Fruit fly (Drosophila melanogaster) whole organism, embryonic: ENCODE measurements around the gene CG13409.

Experiments
- CG11456 ChIP-seq: fragments of 200-800 bp; sonication (Bioruptor generic); IDR thresholded peaks from 3 replicates; pipeline ENCODE4 v1.3.6; 2022; ENCODE audit warnings: missing biosample characterization, missing genetic modification characterization
- CG11696 ChIP-seq: fragments of 200-800 bp; sonication (Bioruptor generic); IDR thresholded peaks from 2 replicates; pipeline ENCODE4 v1.3.6; 2022; ENCODE audit warnings: missing biosample characterization, missing genetic modification characterization
- CG12744 ChIP-seq: fragments of 200-800 bp; sonication (Bioruptor generic); optimal IDR thresholded peaks from 2 replicates; lab custom pipeline; 2016; ENCODE audit warnings: missing biosample characterization, missing genetic modification characterization
- CG12769 ChIP-seq: fragments of 200-800 bp; sonication (Bioruptor generic); optimal IDR thresholded peaks from 2 replicates; lab custom pipeline; 2019; ENCODE audit warnings: missing biosample characterization, mild to moderate bottlenecking, missing genetic modification characterization, moderate library complexity
- CG13894 ChIP-seq: fragments of 200-800 bp; sonication (Bioruptor generic); optimal IDR thresholded peaks from 3 replicates; lab custom pipeline; 2018; ENCODE audit warnings: missing biosample characterization, mild to moderate bottlenecking, missing genetic modification characterization, moderate library complexity
- CG14965 ChIP-seq: fragments of 200-800 bp; sonication (Bioruptor generic); optimal IDR thresholded peaks from 2 replicates; lab custom pipeline; 2016; ENCODE audit warnings: missing biosample characterization, missing genetic modification characterization, borderline replicate concordance
- CG15479 ChIP-seq: fragments of 200-800 bp; sonication (Bioruptor generic); optimal IDR thresholded peaks from 3 replicates; lab custom pipeline; 2019; ENCODE audit warnings: missing biosample characterization, mild to moderate bottlenecking, missing genetic modification characterization, moderate library complexity
- CG1603 ChIP-seq: fragments of 200-800 bp; sonication (Bioruptor generic); optimal IDR thresholded peaks from 2 replicates; lab custom pipeline; 2019; ENCODE audit warnings: missing biosample characterization, mild to moderate bottlenecking, missing genetic modification characterization, moderate library complexity
- CG16813 ChIP-seq: fragments of 200-800 bp; sonication (Bioruptor generic); IDR thresholded peaks from 3 replicates; pipeline ENCODE4 v1.3.6; 2022; ENCODE audit warnings: missing biosample characterization, missing genetic modification characterization; ENCODE audit not compliant: partially characterized antibody
- CG17385 ChIP-seq: fragments of 200-800 bp; sonication (Bioruptor generic); optimal IDR thresholded peaks from 3 replicates; lab custom pipeline; 2018; ENCODE audit warnings: missing biosample characterization, mild to moderate bottlenecking, missing genetic modification characterization
- CG17568 ChIP-seq: fragments of 200-800 bp; sonication (Bioruptor generic); optimal IDR thresholded peaks from 2 replicates; lab custom pipeline; 2018; ENCODE audit warnings: missing biosample characterization, mild to moderate bottlenecking, missing genetic modification characterization, moderate library complexity
- CG1792 ChIP-seq: fragments of 200-800 bp; sonication (Bioruptor generic); optimal IDR thresholded peaks from 2 replicates; lab custom pipeline; 2016; ENCODE audit warnings: missing biosample characterization, missing genetic modification characterization
- CG4424 ChIP-seq: fragments of 200-800 bp; sonication (Bioruptor generic); optimal IDR thresholded peaks from 3 replicates; lab custom pipeline; 2016; ENCODE audit warnings: missing biosample characterization, missing genetic modification characterization
- CG4730 ChIP-seq: fragments of 200-800 bp; sonication (Bioruptor generic); IDR thresholded peaks from 2 replicates; pipeline ENCODE4 v1.3.6; 2022; ENCODE audit warnings: missing biosample characterization, missing genetic modification characterization
- CG6272 ChIP-seq: fragments of 200-800 bp; sonication (Bioruptor generic); IDR thresholded peaks from 2 replicates; pipeline ENCODE4 v1.3.6; 2022; ENCODE audit warnings: missing biosample characterization, missing genetic modification characterization
- CG7271 ChIP-seq: fragments of 200-800 bp; sonication (Bioruptor generic); optimal IDR thresholded peaks from 2 replicates; lab custom pipeline; 2018; ENCODE audit warnings: missing biosample characterization, mild to moderate bottlenecking, missing genetic modification characterization, moderate library complexity
- CG9437 ChIP-seq: fragments of 200-800 bp; sonication (Bioruptor generic); optimal IDR thresholded peaks from 2 replicates; lab custom pipeline; 2018; ENCODE audit warnings: missing biosample characterization, mild to moderate bottlenecking, missing genetic modification characterization
- CTCF ChIP-seq: fragments of 200-800 bp; sonication (Bioruptor generic); optimal IDR thresholded peaks from 2 replicates; lab custom pipeline; 2017; ENCODE audit warnings: missing biosample characterization, mild to moderate bottlenecking, missing genetic modification characterization, moderate library complexity
- Deaf1 ChIP-seq: fragments of 200-800 bp; optimal IDR thresholded peaks from 3 replicates; lab custom pipeline; 2019; ENCODE audit warnings: missing biosample characterization, mild to moderate bottlenecking, missing genetic modification characterization, moderate library complexity
- E2f2 ChIP-seq: fragments of 200-800 bp; sonication (Bioruptor generic); IDR thresholded peaks from 2 replicates; pipeline ENCODE4 v1.3.6; 2022; ENCODE audit warnings: missing biosample characterization, missing genetic modification characterization
- Ets65A ChIP-seq: fragments of 200-800 bp; sonication (Bioruptor generic); peaks from one replicate; lab custom pipeline; 2016; ENCODE audit warnings: missing biosample characterization, missing genetic modification characterization
- Fer3 ChIP-seq: fragments of 200-800 bp; sonication (Bioruptor generic); optimal IDR thresholded peaks from 2 replicates; lab custom pipeline; 2018; ENCODE audit warnings: missing biosample characterization, mild to moderate bottlenecking, missing genetic modification characterization, moderate library complexity
- H15 ChIP-seq: fragments of 200-800 bp; sonication (Bioruptor generic); IDR thresholded peaks from 3 replicates; pipeline ENCODE4 v1.3.6; 2022; ENCODE audit warnings: missing biosample characterization, missing genetic modification characterization
- HLH4C ChIP-seq: fragments of 200-800 bp; sonication (Bioruptor generic); IDR thresholded peaks from 3 replicates; pipeline ENCODE4 v1.3.6; 2022; ENCODE audit warnings: missing biosample characterization, missing genetic modification characterization; ENCODE audit not compliant: partially characterized antibody
- HmgD ChIP-seq: fragments of 200-800 bp; sonication (Bioruptor generic); optimal IDR thresholded peaks from 3 replicates; lab custom pipeline; 2016; ENCODE audit warnings: missing biosample characterization, missing genetic modification characterization
- Hmx ChIP-seq: fragments of 200-800 bp; sonication (Bioruptor generic); optimal IDR thresholded peaks from 2 replicates; lab custom pipeline; 2016; ENCODE audit warnings: missing biosample characterization, missing genetic modification characterization
- Hr3 ChIP-seq: fragments of 200-800 bp; sonication (Bioruptor generic); optimal IDR thresholded peaks from 3 replicates; lab custom pipeline; 2016; ENCODE audit warnings: missing biosample characterization, missing genetic modification characterization
- Hsf ChIP-seq: fragments of 200-800 bp; sonication (Bioruptor generic); optimal IDR thresholded peaks from 3 replicates; lab custom pipeline; 2016; ENCODE audit warnings: missing biosample characterization, missing genetic modification characterization
- MBD-R2 ChIP-seq: fragments of 200-800 bp; sonication (Bioruptor generic); IDR thresholded peaks from 2 replicates; pipeline ENCODE4 v1.3.6; 2022; ENCODE audit warnings: missing biosample characterization, missing genetic modification characterization
- Mad ChIP-seq: fragments of 200-800 bp; sonication (Bioruptor generic); optimal IDR thresholded peaks from 2 replicates; lab custom pipeline; 2016; ENCODE audit warnings: missing biosample characterization, missing genetic modification characterization
- Max ChIP-seq: fragments of 200-800 bp; sonication (Bioruptor generic); optimal IDR thresholded peaks from 2 replicates; lab custom pipeline; 2016; ENCODE audit warnings: missing biosample characterization, mild to moderate bottlenecking, missing genetic modification characterization
- Nf-YC ChIP-seq: fragments of 200-800 bp; optimal IDR thresholded peaks from 3 replicates; lab custom pipeline; 2019; ENCODE audit warnings: missing biosample characterization, mild to moderate bottlenecking, missing genetic modification characterization, moderate library complexity
- Scr ChIP-seq: fragments of 200-800 bp; sonication (Bioruptor generic); IDR thresholded peaks from 2 replicates; pipeline ENCODE4 v1.3.6; 2022; ENCODE audit warnings: missing biosample characterization, missing genetic modification characterization; ENCODE audit not compliant: partially characterized antibody
- ato ChIP-seq: fragments of 200-800 bp; sonication (Bioruptor generic); IDR thresholded peaks from 2 replicates; pipeline ENCODE4 v1.3.6; 2022; ENCODE audit warnings: missing biosample characterization, missing genetic modification characterization; ENCODE audit not compliant: partially characterized antibody
- az2 ChIP-seq: fragments of 200-800 bp; sonication (Bioruptor generic); optimal IDR thresholded peaks from 3 replicates; lab custom pipeline; 2016; ENCODE audit warnings: missing biosample characterization, missing genetic modification characterization
- bsh ChIP-seq, 2 experiments: fragments of 200-800 bp; sonication (Bioruptor generic); optimal IDR thresholded peaks; 2 replicates each; lab custom pipeline; 2017 to 2018; ENCODE audit warnings: mild to moderate bottlenecking in 2 of 2, missing biosample characterization in 2 of 2, missing genetic modification characterization in 2 of 2, moderate library complexity in 1 of 2
- da ChIP-seq: fragments of 200-800 bp; sonication (Bioruptor generic); optimal IDR thresholded peaks from 2 replicates; lab custom pipeline; 2016; ENCODE audit warnings: missing biosample characterization, missing genetic modification characterization
- exex ChIP-seq: fragments of 200-800 bp; sonication (Bioruptor generic); optimal IDR thresholded peaks from 4 replicates; lab custom pipeline; 2018; ENCODE audit warnings: missing biosample characterization, mild to moderate bottlenecking, missing genetic modification characterization, moderate library complexity
- gem ChIP-seq: fragments of 200-800 bp; sonication (Bioruptor generic); optimal IDR thresholded peaks from 2 replicates; lab custom pipeline; 2019; ENCODE audit warnings: missing biosample characterization, mild to moderate bottlenecking, missing genetic modification characterization, moderate library complexity
- grau ChIP-seq: fragments of 200-800 bp; optimal IDR thresholded peaks from 3 replicates; lab custom pipeline; 2019; ENCODE audit warnings: missing biosample characterization, mild to moderate bottlenecking, missing genetic modification characterization, moderate library complexity
- gro ChIP-seq: fragments of 200-800 bp; sonication (Bioruptor generic); optimal IDR thresholded peaks from 2 replicates; lab custom pipeline; 2016; ENCODE audit warnings: missing biosample characterization, missing genetic modification characterization
- insv ChIP-seq, 2 experiments: fragments of 200-800 bp; sonication (Bioruptor generic); optimal IDR thresholded peaks; 3 replicates each; lab custom pipeline; 2016 to 2018; ENCODE audit warnings: missing biosample characterization in 2 of 2, missing genetic modification characterization in 2 of 2
- psq ChIP-seq: fragments of 200-800 bp; sonication (Bioruptor generic); optimal IDR thresholded peaks from 2 replicates; lab custom pipeline; 2017; ENCODE audit warnings: missing biosample characterization, missing genetic modification characterization
- row ChIP-seq: fragments of 200-800 bp; sonication (Bioruptor generic); IDR thresholded peaks from 3 replicates; pipeline ENCODE4 v1.3.6; 2022; ENCODE audit warnings: missing biosample characterization, missing genetic modification characterization
- slp2 ChIP-seq: fragments of 200-800 bp; sonication (Bioruptor generic); optimal IDR thresholded peaks from 2 replicates; lab custom pipeline; 2016; ENCODE audit warnings: missing biosample characterization, missing genetic modification characterization
- ssp ChIP-seq: fragments of 200-800 bp; sonication (Bioruptor generic); IDR thresholded peaks from 2 replicates; pipeline ENCODE4 v1.3.6; 2022; ENCODE audit warnings: missing biosample characterization, missing genetic modification characterization
- sug ChIP-seq: fragments of 200-800 bp; optimal IDR thresholded peaks from 2 replicates; lab custom pipeline; 2019; ENCODE audit warnings: missing biosample characterization, mild to moderate bottlenecking, missing genetic modification characterization, moderate library complexity
- trem ChIP-seq: fragments of 200-800 bp; optimal IDR thresholded peaks from 3 replicates; lab custom pipeline; 2019; ENCODE audit warnings: missing biosample characterization, mild to moderate bottlenecking, missing genetic modification characterization, moderate library complexity
- trh ChIP-seq: fragments of 200-800 bp; sonication (Bioruptor generic); optimal IDR thresholded peaks from 2 replicates; lab custom pipeline; 2016; ENCODE audit warnings: missing biosample characterization, missing genetic modification characterization
- tx ChIP-seq: fragments of 200-800 bp; sonication (Bioruptor generic); optimal IDR thresholded peaks from 2 replicates; lab custom pipeline; 2016; ENCODE audit warnings: missing biosample characterization, missing genetic modification characterization

The CG13409 gene

DNA sequence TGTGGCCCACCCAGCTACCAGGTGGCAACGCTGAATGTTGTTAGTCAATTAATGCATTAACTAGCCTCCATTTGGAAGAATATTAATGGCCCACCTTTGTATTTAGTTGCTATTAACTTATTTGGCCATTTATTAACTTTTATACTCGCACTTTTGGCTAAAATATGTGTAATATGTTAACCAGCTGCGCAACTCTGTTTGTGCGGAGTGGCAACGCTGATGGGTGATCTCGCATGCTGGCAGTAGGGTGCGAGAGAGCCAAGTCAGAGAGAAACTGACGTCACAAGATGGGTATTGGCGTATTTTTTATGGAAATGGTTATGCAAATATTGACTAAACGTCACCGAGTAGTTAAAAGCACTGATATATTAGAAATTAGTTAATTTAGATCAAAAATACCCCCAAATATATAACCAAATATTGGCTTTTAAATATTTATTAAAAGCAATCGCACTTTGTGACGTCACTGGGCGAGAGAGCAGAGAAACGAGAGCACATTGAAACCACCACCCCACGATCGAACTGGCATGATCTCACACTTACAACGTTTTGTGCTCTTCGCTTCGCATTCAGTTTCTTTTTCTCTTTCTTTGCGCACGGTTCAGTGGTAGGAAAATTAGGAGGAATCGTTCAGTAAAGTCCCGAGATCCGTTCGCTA lies 10.1 kb upstream of the CG13409 start, which contains the start of gene how (continued):
- TF ChIP-seq CG12744 (GFP tag; lab: Kevin White, UChicago) (no peak), E2f2 (GFP tag; lab: Robert Waterston, UW) (peak; percentile 95), insv (GFP tag; optimal IDR thresholded peaks at IDR 0.05; lab: Kevin White, UChicago) (peak in 1 of 2 experiments; percentile 5), H15 (GFP tag; lab: Robert Waterston, UW) (0 out of 3 replicates have a peak, but pooled peaks have one; percentile 26), Mad (peak; percentile 23), trh (GFP tag; lab: Kevin White, UChicago) (no peak), gro (no peak), CG4730 (no peak), CG15479 (GFP tag; lab: Kevin White, UChicago) (peak; percentile 74), Ets65A (GFP tag; lab: Kevin White, UChicago) (peak; percentile 79), da (GFP tag; lab: Kevin White, UChicago) (peak; percentile 63), CG11456 (GFP tag; lab: Robert Waterston, UW) (0 out of 3 replicates have a peak, but pooled peaks have one; percentile 41), CG14965 (GFP tag; lab: Kevin White, UChicago) (no peak), Deaf1 (tag; lab: Kevin White, UChicago) (no peak), bsh (GFP tag; optimal IDR thresholded peaks at IDR 0.05; lab: Kevin White, UChicago) (peak in 1 of 2 experiments; percentile 6), Nf-YC (tag; lab: Kevin White, UChicago) (peak; percentile 37), CG17385 (peak; percentile 7), az2 (GFP tag; lab: Kevin White, UChicago) (peak; percentile 12), CG4424 (GFP tag; lab: Kevin White, UChicago) (peak; percentile 28), HLH4C (GFP tag; lab: Robert Waterston, UW) (peak; percentile 19; the same call in 1 of the 3 replicates), ssp (GFP tag; lab: Robert Waterston, UW) (no peak), Fer3 (tag; lab: Kevin White, UChicago) (no peak), Scr (peak; percentile 43; the same call in 1 of the 2 replicates), CG13894 (tag; lab: Kevin White, UChicago) (peak; percentile 33), exex (tag; lab: Kevin White, UChicago) (peak; percentile 18), row (GFP tag; lab: Robert Waterston, UW) (peak; percentile 96), CG1603 (peak; percentile 78), CG16813 (GFP tag; lab: Robert Waterston, UW) (peak; percentile 32; the same call in 1 of the 3 replicates), Hmx (GFP tag; lab: Kevin White, UChicago) (no peak), CG9437 (peak; percentile 4), CG17568 (no peak), CG12769 (peak; percentile 25), trem (peak; percentile 60), ato (GFP tag; lab: Robert Waterston, UW) (no peak), slp2 (peak; percentile 27), gem (peak; percentile 30), HmgD (peak; percentile 41), grau (tag; lab: Kevin White, UChicago) (peak; percentile 6), Hsf (GFP tag; lab: Kevin White, UChicago) (peak; percentile 10), CG7271 (no peak), MBD-R2 (GFP tag; lab: Robert Waterston, UW) (peak; percentile 57), CG1792 (GFP tag; lab: Kevin White, UChicago) (no peak), sug (tag; lab: Kevin White, UChicago) (peak; percentile 27), CG11696 (GFP tag; lab: Robert Waterston, UW) (no peak), psq (GFP tag; lab: Kevin White, UChicago) (peak; percentile 7), Max (GFP tag; lab: Kevin White, UChicago) (peak; percentile 26), CTCF (GFP tag; lab: Kevin White, UChicago) (peak; percentile 29), CG6272 (GFP tag; lab: Robert Waterston, UW) (no peak), tx (peak; percentile 96), Hr3 (GFP tag; lab: Kevin White, UChicago) (peak; percentile 30)
